Fruit fly (Drosophila melanogaster) whole organism, embryonic: ENCODE results near the gene temp.

ENCODE experiments used
- Aef1 ChIP-seq: fragments of 200-800 bp; sonication (Bioruptor generic); IDR thresholded peaks from 3 replicates; pipeline ENCODE4 v1.3.6; 2022; ENCODE audit warnings: missing biosample characterization, missing genetic modification characterization
- B-H2 ChIP-seq: fragments of 200-800 bp; sonication (Bioruptor generic); optimal IDR thresholded peaks from 2 replicates; lab custom pipeline; 2018; ENCODE audit warnings: missing biosample characterization, mild to moderate bottlenecking, missing genetic modification characterization
- CG10267 ChIP-seq: fragments of 200-800 bp; sonication (Bioruptor generic); optimal IDR thresholded peaks from 2 replicates; lab custom pipeline; 2018; ENCODE audit warnings: missing biosample characterization, mild to moderate bottlenecking, missing genetic modification characterization, moderate library complexity
- CG10431 ChIP-seq: fragments of 200-800 bp; sonication (Bioruptor generic); optimal IDR thresholded peaks from 3 replicates; lab custom pipeline; 2018; ENCODE audit warnings: missing biosample characterization, mild to moderate bottlenecking, missing genetic modification characterization
- CG11456 ChIP-seq: fragments of 200-800 bp; sonication (Bioruptor generic); IDR thresholded peaks from 3 replicates; pipeline ENCODE4 v1.3.6; 2022; ENCODE audit warnings: missing biosample characterization, missing genetic modification characterization
- CG12155 ChIP-seq: fragments of 200-800 bp; sonication (Bioruptor generic); optimal IDR thresholded peaks from 3 replicates; lab custom pipeline; 2016; ENCODE audit warnings: missing biosample characterization, missing genetic modification characterization
- CG1233 ChIP-seq: fragments of 200-800 bp; sonication (Bioruptor generic); optimal IDR thresholded peaks from 4 replicates; lab custom pipeline; 2018; ENCODE audit warnings: missing biosample characterization, mild to moderate bottlenecking, missing genetic modification characterization
- CG13123 ChIP-seq: fragments of 200-800 bp; sonication (Bioruptor generic); optimal IDR thresholded peaks from 2 replicates; lab custom pipeline; 2016; ENCODE audit warnings: missing biosample characterization, missing genetic modification characterization
- CG13296 ChIP-seq: fragments of 200-800 bp; sonication (Bioruptor generic); optimal IDR thresholded peaks from 3 replicates; lab custom pipeline; 2018; ENCODE audit warnings: missing biosample characterization, mild to moderate bottlenecking, missing genetic modification characterization
- CG15269 ChIP-seq: fragments of 200-800 bp; sonication (Bioruptor generic); optimal IDR thresholded peaks from 2 replicates; lab custom pipeline; 2018; ENCODE audit warnings: missing biosample characterization, mild to moderate bottlenecking, missing genetic modification characterization, moderate library complexity
- CG18262 ChIP-seq: fragments of 200-800 bp; optimal IDR thresholded peaks from 3 replicates; lab custom pipeline; 2019; ENCODE audit warnings: missing biosample characterization, mild to moderate bottlenecking, missing genetic modification characterization, moderate library complexity
- CG2202 ChIP-seq: fragments of 200-800 bp; sonication (Bioruptor generic); optimal IDR thresholded peaks from 2 replicates; lab custom pipeline; 2018; ENCODE audit warnings: missing biosample characterization, mild to moderate bottlenecking, missing genetic modification characterization
- CG2678 ChIP-seq: fragments of 200-800 bp; sonication (Bioruptor generic); optimal IDR thresholded peaks from 3 replicates; lab custom pipeline; 2019; ENCODE audit warnings: missing biosample characterization, mild to moderate bottlenecking, missing genetic modification characterization, moderate library complexity
- CG30020 ChIP-seq: fragments of 200-800 bp; optimal IDR thresholded peaks from 2 replicates; lab custom pipeline; 2019; ENCODE audit warnings: missing biosample characterization, mild to moderate bottlenecking, missing genetic modification characterization, moderate library complexity
- CG31365 ChIP-seq: fragments of 200-800 bp; sonication (Bioruptor generic); optimal IDR thresholded peaks from 2 replicates; lab custom pipeline; 2018; ENCODE audit warnings: missing biosample characterization, mild to moderate bottlenecking, missing genetic modification characterization
- CG31388 ChIP-seq: fragments of 200-800 bp; sonication (Bioruptor generic); optimal IDR thresholded peaks from 2 replicates; lab custom pipeline; 2016; ENCODE audit warnings: missing biosample characterization, missing genetic modification characterization
- CG3407 ChIP-seq: fragments of 200-800 bp; sonication (Bioruptor generic); optimal IDR thresholded peaks from 2 replicates; lab custom pipeline; 2018; ENCODE audit warnings: missing biosample characterization, mild to moderate bottlenecking, missing genetic modification characterization
- CG4360 ChIP-seq: fragments of 200-800 bp; sonication (Bioruptor generic); IDR thresholded peaks from 2 replicates; pipeline ENCODE4 v1.3.6; 2022; ENCODE audit warnings: missing biosample characterization, missing genetic modification characterization
- CG6654 ChIP-seq: fragments of 200-800 bp; sonication (Bioruptor generic); optimal IDR thresholded peaks from 2 replicates; lab custom pipeline; 2017; ENCODE audit warnings: missing biosample characterization, mild to moderate bottlenecking, missing genetic modification characterization
- CG7357 ChIP-seq: fragments of 200-800 bp; sonication (Bioruptor generic); IDR thresholded peaks from 3 replicates; pipeline ENCODE4 v1.3.6; 2022; ENCODE audit warnings: missing biosample characterization, missing genetic modification characterization
- CG9817 ChIP-seq: fragments of 200-800 bp; sonication (Bioruptor generic); optimal IDR thresholded peaks from 2 replicates; lab custom pipeline; 2018; ENCODE audit warnings: missing biosample characterization, mild to moderate bottlenecking, missing genetic modification characterization, moderate library complexity
- CG9876 ChIP-seq: fragments of 200-800 bp; sonication (Bioruptor generic); optimal IDR thresholded peaks from 2 replicates; lab custom pipeline; 2016; ENCODE audit warnings: missing biosample characterization, missing genetic modification characterization
- CG9932 ChIP-seq: fragments of 200-800 bp; sonication (Bioruptor generic); IDR thresholded peaks from 2 replicates; pipeline ENCODE4 v1.3.6; 2022; ENCODE audit warnings: missing biosample characterization, missing genetic modification characterization
- ERR ChIP-seq: fragments of 200-800 bp; sonication (Bioruptor generic); optimal IDR thresholded peaks from 2 replicates; lab custom pipeline; 2016; ENCODE audit warnings: missing biosample characterization, missing genetic modification characterization
- Hmx ChIP-seq: fragments of 200-800 bp; sonication (Bioruptor generic); optimal IDR thresholded peaks from 2 replicates; lab custom pipeline; 2016; ENCODE audit warnings: missing biosample characterization, missing genetic modification characterization
- NK7.1 ChIP-seq: fragments of 200-800 bp; sonication (Bioruptor generic); optimal IDR thresholded peaks from 3 replicates; lab custom pipeline; 2016; ENCODE audit warnings: missing biosample characterization, missing genetic modification characterization
- Nf-YA ChIP-seq: fragments of 200-800 bp; sonication (Bioruptor generic); IDR thresholded peaks from 2 replicates; pipeline ENCODE4 v1.3.6; 2022; ENCODE audit warnings: missing biosample characterization, missing genetic modification characterization
- PHDP ChIP-seq: fragments of 200-800 bp; sonication (Bioruptor generic); optimal IDR thresholded peaks from 3 replicates; lab custom pipeline; 2018; ENCODE audit warnings: missing biosample characterization, mild to moderate bottlenecking, missing genetic modification characterization, moderate library complexity
- Spps ChIP-seq: fragments of 200-800 bp; sonication (Bioruptor generic); optimal IDR thresholded peaks from 2 replicates; lab custom pipeline; 2018; ENCODE audit warnings: missing biosample characterization, mild to moderate bottlenecking, missing genetic modification characterization
- dm ChIP-seq: fragments of 200-800 bp; sonication (Bioruptor generic); optimal IDR thresholded peaks from 3 replicates; lab custom pipeline; 2016; ENCODE audit warnings: missing biosample characterization, missing genetic modification characterization
- dysf ChIP-seq: fragments of 200-800 bp; sonication (Bioruptor generic); IDR thresholded peaks from 3 replicates; pipeline ENCODE4 v1.3.6; 2022; ENCODE audit warnings: missing biosample characterization, missing genetic modification characterization
- en ChIP-seq: fragments of 200-800 bp; sonication (Bioruptor generic); optimal IDR thresholded peaks from 2 replicates; lab custom pipeline; 2016; ENCODE audit warnings: missing biosample characterization, missing genetic modification characterization
- eve ChIP-seq, 2 experiments: fragments of >200 bp; optimal IDR thresholded peaks; 2 replicates each; lab custom pipeline; 2017; ENCODE audit warnings: missing biosample characterization in 2 of 2, missing genetic modification characterization in 2 of 2
- fu2 ChIP-seq: fragments of 200-800 bp; sonication (Bioruptor generic); optimal IDR thresholded peaks from 2 replicates; lab custom pipeline; 2016; ENCODE audit warnings: missing biosample characterization, missing genetic modification characterization
- grn ChIP-seq: fragments of 200-800 bp; sonication (Bioruptor generic); optimal IDR thresholded peaks from 3 replicates; lab custom pipeline; 2017; ENCODE audit warnings: missing biosample characterization, missing genetic modification characterization
- hb ChIP-seq: fragments of 200-800 bp; sonication (Bioruptor generic); IDR thresholded peaks from 3 replicates; pipeline ENCODE4 v1.3.6; 2022; ENCODE audit warnings: missing biosample characterization, missing genetic modification characterization; ENCODE audit not compliant: partially characterized antibody
- her ChIP-seq: fragments of 200-800 bp; sonication (Bioruptor generic); optimal IDR thresholded peaks from 2 replicates; lab custom pipeline; 2016; ENCODE audit warnings: missing biosample characterization, missing genetic modification characterization
- klu ChIP-seq: fragments of 200-800 bp; sonication (Bioruptor generic); IDR thresholded peaks from 2 replicates; pipeline ENCODE4 v1.3.6; 2022; ENCODE audit warnings: missing biosample characterization, missing genetic modification characterization
- mld ChIP-seq: fragments of 200-800 bp; sonication (Bioruptor generic); IDR thresholded peaks from 3 replicates; pipeline ENCODE4 v1.3.6; 2022; ENCODE audit warnings: missing biosample characterization, missing genetic modification characterization; ENCODE audit not compliant: partially characterized antibody
- nau ChIP-seq: fragments of 200-800 bp; sonication (Bioruptor generic); optimal IDR thresholded peaks from 3 replicates; lab custom pipeline; 2017; ENCODE audit warnings: missing biosample characterization, mild to moderate bottlenecking, missing genetic modification characterization, missing genetic modification reagents
- odd ChIP-seq: fragments of 200-800 bp; sonication (Bioruptor generic); optimal IDR thresholded peaks from 2 replicates; lab custom pipeline; 2017; ENCODE audit warnings: missing biosample characterization, mild to moderate bottlenecking, missing genetic modification characterization
- org-1 ChIP-seq: fragments of 200-800 bp; sonication (Bioruptor generic); optimal IDR thresholded peaks from 2 replicates; lab custom pipeline; 2017; ENCODE audit warnings: missing biosample characterization, missing genetic modification characterization
- pan ChIP-seq, 4 experiments: fragments of >200 bp in 3 of 4; fragments of 200-800 bp in 1 of 4; sonication (Bioruptor generic) in 1 of 4; optimal IDR thresholded peaks in 3 of 4; IDR thresholded peaks in 1 of 4; 2 replicates each; pipeline versions ENCODE4 v1.3.6 to Lab custom; 2017 to 2022; ENCODE audit warnings: missing biosample characterization in 2 of 4, missing genetic modification characterization in 2 of 4, mixed read lengths in 1 of 4
- pfk ChIP-seq: fragments of 200-800 bp; sonication (Bioruptor generic); optimal IDR thresholded peaks from 2 replicates; lab custom pipeline; 2018; ENCODE audit warnings: missing biosample characterization, mild to moderate bottlenecking, missing genetic modification characterization, moderate library complexity
- pho ChIP-seq: fragments of 200-800 bp; sonication (Bioruptor generic); optimal IDR thresholded peaks from 2 replicates; lab custom pipeline; 2016; ENCODE audit warnings: missing biosample characterization, missing genetic modification characterization
- pnt ChIP-seq: fragments of 200-800 bp; sonication (Bioruptor generic); optimal IDR thresholded peaks from 3 replicates; lab custom pipeline; 2016; ENCODE audit warnings: missing biosample characterization, missing genetic modification characterization
- ranshi ChIP-seq: fragments of 200-800 bp; sonication (Bioruptor generic); IDR thresholded peaks from 2 replicates; pipeline ENCODE4 v1.3.6; 2022; ENCODE audit warnings: missing biosample characterization, missing genetic modification characterization
- run ChIP-seq: fragments of 200-800 bp; sonication (Bioruptor generic); optimal IDR thresholded peaks from 3 replicates; lab custom pipeline; 2018; ENCODE audit warnings: missing biosample characterization, mild to moderate bottlenecking, missing genetic modification characterization
- unc-4 ChIP-seq: fragments of 200-800 bp; sonication (Bioruptor generic); IDR thresholded peaks from 2 replicates; pipeline ENCODE4 v1.3.6; 2022; ENCODE audit warnings: missing biosample characterization, missing genetic modification characterization; ENCODE audit not compliant: partially characterized antibody
- zfh2 ChIP-seq: fragments of 200-800 bp; sonication (Bioruptor generic); optimal IDR thresholded peaks from 2 replicates; lab custom pipeline; 2016; ENCODE audit warnings: missing biosample characterization, missing genetic modification characterization

Gene temp

dm6 chrX:2222181-2222790 lies 40.0 kb downstream of the temp start, which contains the start of gene Vinc (continued):
- TF ChIP-seq run (tag; lab: Kevin White, UChicago) (no peak), CG3407 (GFP tag; lab: Kevin White, UChicago) (peak; percentile 5), en (GFP tag; lab: Kevin White, UChicago) (peak; percentile 82), CG9876 (GFP tag; lab: Kevin White, UChicago) (peak; percentile 34), unc-4 (GFP tag; lab: Robert Waterston, UW) (no peak), CG2202 (tag; lab: Kevin White, UChicago) (peak; percentile 20), mld (GFP tag; lab: Robert Waterston, UW) (no peak), CG6654 (GFP tag; lab: Kevin White, UChicago) (peak; percentile 79), CG2678 (tag; lab: Kevin White, UChicago) (peak; percentile 96), Spps (tag; lab: Kevin White, UChicago) (peak; percentile 74), CG30020 (tag; lab: Kevin White, UChicago) (peak; percentile 68), CG15269 (tag; lab: Kevin White, UChicago) (peak; percentile 86), pnt (GFP tag; lab: Kevin White, UChicago) (peak; percentile 85), CG9932 (peak; percentile 90), NK7.1 (GFP tag; lab: Kevin White, UChicago) (peak; percentile 80), Hmx (GFP tag; lab: Kevin White, UChicago) (peak; percentile 76), zfh2 (GFP tag; lab: Kevin White, UChicago) (peak; percentile 55), CG9817 (tag; lab: Kevin White, UChicago) (peak; percentile 78), pfk (no peak), CG7357 (GFP tag; lab: Robert Waterston, UW) (peak; percentile 75), her (GFP tag; lab: Kevin White, UChicago) (peak; percentile 80), nau (GFP tag; lab: Kevin White, UChicago) (no peak), fu2 (peak; percentile 33), CG31365 (tag; lab: Kevin White, UChicago) (peak; percentile 62), ERR (peak; percentile 78), ranshi (GFP tag; lab: Robert Waterston, UW) (peak; percentile 84), dm (GFP tag; lab: Kevin White, UChicago) (peak; percentile 36), CG10267 (peak; percentile 82), Aef1 (GFP tag; lab: Robert Waterston, UW) (peak; percentile 81), org-1 (peak; percentile 53), CG1233 (peak; percentile 90), CG31388 (peak; percentile 51), Nf-YA (GFP tag; lab: Robert Waterston, UW) (peak; percentile 50; the same call in 1 of the 2 replicates), CG13296 (GFP tag; lab: Kevin White, UChicago) (peak; percentile 96), CG10431 (GFP tag; lab: Kevin White, UChicago) (no peak), eve (GFP tag; optimal IDR thresholded peaks at IDR 0.05; lab: Kevin White, UChicago) (no peak), CG18262 (tag; lab: Kevin White, UChicago) (peak; percentile 85), CG11456 (GFP tag; lab: Robert Waterston, UW) (peak; percentile 87), pho (GFP tag; lab: Kevin White, UChicago) (peak; percentile 49), CG4360 (GFP tag; lab: Robert Waterston, UW) (no peak), klu (GFP tag; lab: Robert Waterston, UW) (peak; percentile 71; the same call in 1 of the 2 replicates), pan (optimal IDR thresholded peaks at IDR 0.05; lab: Kevin White, UChicago) (no peak), pan (GFP tag; optimal IDR thresholded peaks at IDR 0.05 in 1 of 2, IDR thresholded peaks at IDR 0.05 in 1 of 2) (peak in 1 of 2 experiments; percentile 75), B-H2 (peak; percentile 76), dysf (GFP tag; lab: Robert Waterston, UW) (peak; percentile 95), CG13123 (peak; percentile 49), CG12155 (GFP tag; lab: Kevin White, UChicago) (peak; percentile 96), odd (no peak), PHDP (no peak), hb (GFP tag; lab: Robert Waterston, UW) (no peak), grn (GFP tag; lab: Kevin White, UChicago) (no peak)
